Fruit fly (Drosophila melanogaster): Measurements from ENCODE around the gene Glyp.
A peak's percentile ranks its signal among the peaks of the same experiment; 100 is the strongest.

The Glyp gene

DNA sequence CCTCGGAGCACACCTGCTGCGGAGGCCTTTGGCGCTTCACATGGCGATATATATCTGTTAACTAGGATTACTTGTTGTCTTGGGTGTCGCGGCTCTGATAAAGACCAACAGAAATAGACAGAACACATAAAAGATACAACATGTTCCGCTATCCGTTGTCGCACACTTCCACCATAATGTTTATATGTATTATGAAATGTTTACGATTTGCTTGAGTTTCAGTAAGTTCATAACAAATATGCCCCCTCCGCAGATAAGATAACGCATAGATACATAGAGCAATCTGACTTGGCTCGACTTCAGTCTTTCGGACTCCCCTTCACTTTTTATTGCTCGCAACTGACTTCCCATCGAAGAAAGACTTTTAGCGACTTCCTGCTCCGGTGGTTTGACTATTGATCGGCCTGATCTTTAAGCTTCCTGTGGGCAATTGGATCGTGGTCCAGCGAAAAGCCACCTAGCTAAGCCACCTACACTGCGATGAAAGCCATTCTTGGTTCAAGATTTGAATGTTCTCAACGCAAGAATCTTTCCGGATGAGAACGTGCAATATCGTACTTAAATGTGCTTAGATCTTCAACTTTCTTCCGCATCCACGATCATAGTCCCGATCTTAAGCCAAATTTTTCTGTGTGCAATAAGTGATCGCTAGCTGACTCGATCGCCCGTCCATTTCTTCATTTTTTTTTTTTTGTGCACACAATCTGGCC lies 37.7 kb downstream of the Glyp start (continued):
- TF ChIP-seq CG15073 (GFP tag; optimal IDR thresholded peaks at IDR 0.05), result no peak
- TF ChIP-seq CkIIα-i1 (GFP tag; IDR thresholded peaks at IDR 0.05), result no peak
- TF ChIP-seq YL-1 (GFP tag; optimal IDR thresholded peaks at IDR 0.05), result peak; percentile 5
- no peak for TF ChIP-seq CG11560 (tag; IDR thresholded peaks at IDR 0.05)
- no peak for TF ChIP-seq ato (GFP tag; IDR thresholded peaks at IDR 0.05; ENCODE audit: partially characterized antibody)
- no peak for TF ChIP-seq CG12391 (tag; optimal IDR thresholded peaks at IDR 0.05)
- TF ChIP-seq wek (GFP tag; optimal IDR thresholded peaks at IDR 0.05), result peak; percentile 73
- peak; percentile 72 for TF ChIP-seq Med (GFP tag)
- TF ChIP-seq bcd (GFP tag; optimal IDR thresholded peaks at IDR 0.05), result no peak
- TF ChIP-seq zen2 (GFP tag; IDR thresholded peaks at IDR 0.05; ENCODE audit: partially characterized antibody), result 0 out of 3 replicates have a peak, but pooled peaks have one; percentile 28
- no peak for TF ChIP-seq ttk (GFP tag; IDR thresholded peaks at IDR 0.05)
- TF ChIP-seq ken (GFP tag; IDR thresholded peaks at IDR 0.05), result no peak
- peak; percentile 20 for TF ChIP-seq Sox100B (GFP tag; optimal IDR thresholded peaks at IDR 0.05)
- TF ChIP-seq hb (GFP tag; IDR thresholded peaks at IDR 0.05; ENCODE audit: partially characterized antibody), result no peak
- TF ChIP-seq Ada2b (GFP tag; IDR thresholded peaks at IDR 0.05), result no peak
- no peak for TF ChIP-seq sna (GFP tag; IDR thresholded peaks at IDR 0.05; ENCODE audit: partially characterized antibody)
- TF ChIP-seq Jarid2 (GFP tag; optimal IDR thresholded peaks at IDR 0.05), result peak; percentile 4
- TF ChIP-seq Rx (GFP tag; IDR thresholded peaks at IDR 0.05), result no peak
- TF ChIP-seq btn (GFP tag; optimal IDR thresholded peaks at IDR 0.05), result no peak
- no peak for TF ChIP-seq Ets97D (GFP tag; optimal IDR thresholded peaks at IDR 0.05)
- no peak for TF ChIP-seq emc (GFP tag; optimal IDR thresholded peaks at IDR 0.05)
- peak; percentile 1 for TF ChIP-seq CG14710 (tag; optimal IDR thresholded peaks at IDR 0.05)
- TF ChIP-seq CG11504 (tag; optimal IDR thresholded peaks at IDR 0.05), result peak; percentile 7
- TF ChIP-seq jigr1 (GFP tag; IDR thresholded peaks at IDR 0.05), result no peak
- no peak for TF ChIP-seq Bteb2 (GFP tag; optimal IDR thresholded peaks at IDR 0.05)
- TF ChIP-seq vnd (GFP tag; IDR thresholded peaks at IDR 0.05; ENCODE audit: partially characterized antibody), result no peak
- TF ChIP-seq CG10321 (GFP tag; IDR thresholded peaks at IDR 0.05), result no peak
- no peak for TF ChIP-seq NK7.1 (GFP tag; optimal IDR thresholded peaks at IDR 0.05)
- TF ChIP-seq ind (GFP tag; optimal IDR thresholded peaks at IDR 0.05), result no peak
- TF ChIP-seq CG3065 (GFP tag; optimal IDR thresholded peaks at IDR 0.05), result no peak
- no peak for TF ChIP-seq tap (tag; optimal IDR thresholded peaks at IDR 0.05)
- peak; percentile 34 for TF ChIP-seq B-H2 (GFP tag; optimal IDR thresholded peaks at IDR 0.05)
- peak; percentile 56 for TF ChIP-seq HHEX (GFP tag; optimal IDR thresholded peaks at IDR 0.05)
- TF ChIP-seq CG10147 (GFP tag; optimal IDR thresholded peaks at IDR 0.05), result no peak
- peak; percentile 57 for TF ChIP-seq CG31365 (tag; optimal IDR thresholded peaks at IDR 0.05)
- TF ChIP-seq gsb-n (tag; optimal IDR thresholded peaks at IDR 0.05), result no peak
- no peak for TF ChIP-seq CG13775 (GFP tag; optimal IDR thresholded peaks at IDR 0.05)
- no peak for TF ChIP-seq CG17328 (GFP tag; IDR thresholded peaks at IDR 0.05)
- no peak for TF ChIP-seq Atf-2 (GFP tag; optimal IDR thresholded peaks at IDR 0.05)
- TF ChIP-seq CG10979 (tag; optimal IDR thresholded peaks at IDR 0.05), result no peak
- TF ChIP-seq nerfin-1 (tag; optimal IDR thresholded peaks at IDR 0.05), result peak; percentile 10
- TF ChIP-seq CG30403 (GFP tag; optimal IDR thresholded peaks at IDR 0.05), result no peak
- peak; percentile 62 for TF ChIP-seq CrebB (tag; optimal IDR thresholded peaks at IDR 0.05)
- no peak for TF ChIP-seq Hr78 (GFP tag; optimal IDR thresholded peaks at IDR 0.05)
- peak; percentile 92 for TF ChIP-seq mirr (GFP tag; optimal IDR thresholded peaks at IDR 0.05)
- TF ChIP-seq rib (GFP tag; IDR thresholded peaks at IDR 0.05), result no peak
- no peak for TF ChIP-seq zf30C (GFP tag; optimal IDR thresholded peaks at IDR 0.05)
- no peak for TF ChIP-seq sim (GFP tag; IDR thresholded peaks at IDR 0.05)
- TF ChIP-seq her (GFP tag; optimal IDR thresholded peaks at IDR 0.05), result no peak
- no peak for TF ChIP-seq sd (tag; optimal IDR thresholded peaks at IDR 0.05)
